Fruit fly (Drosophila melanogaster) whole organism, embryonic: Measurements from ENCODE around the gene Pif1.

Experiments
- Adf1 ChIP-seq: fragments of 200-800 bp; sonication (Bioruptor generic); IDR thresholded peaks from 2 replicates; pipeline ENCODE4 v1.3.6; 2022; ENCODE audit warnings: missing biosample characterization, missing genetic modification characterization
- Bgb ChIP-seq: fragments of 200-800 bp; sonication (Bioruptor generic); IDR thresholded peaks from 2 replicates; pipeline ENCODE4 v1.3.6; 2022; ENCODE audit warnings: missing biosample characterization, missing genetic modification characterization; ENCODE audit not compliant: partially characterized antibody
- CG10565 ChIP-seq: fragments of 200-800 bp; sonication (Bioruptor generic); optimal IDR thresholded peaks from 3 replicates; lab custom pipeline; 2016; ENCODE audit warnings: missing biosample characterization, mild to moderate bottlenecking, missing genetic modification characterization
- CG12219 ChIP-seq: fragments of 200-800 bp; sonication (Bioruptor generic); optimal IDR thresholded peaks from 3 replicates; lab custom pipeline; 2018; ENCODE audit warnings: missing biosample characterization, mild to moderate bottlenecking, missing genetic modification characterization
- CG13287 ChIP-seq: fragments of 200-800 bp; sonication (Bioruptor generic); IDR thresholded peaks from 2 replicates; pipeline ENCODE4 v1.3.6; 2022; ENCODE audit warnings: missing biosample characterization, missing genetic modification characterization; ENCODE audit not compliant: partially characterized antibody
- CG16815 ChIP-seq: fragments of 200-800 bp; sonication (Bioruptor generic); optimal IDR thresholded peaks from 3 replicates; lab custom pipeline; 2017; ENCODE audit warnings: missing biosample characterization, mild to moderate bottlenecking, missing genetic modification characterization
- CG17568 ChIP-seq: fragments of 200-800 bp; sonication (Bioruptor generic); optimal IDR thresholded peaks from 2 replicates; lab custom pipeline; 2018; ENCODE audit warnings: missing biosample characterization, mild to moderate bottlenecking, missing genetic modification characterization, moderate library complexity
- CG3163 ChIP-seq: fragments of 200-800 bp; sonication (Bioruptor generic); optimal IDR thresholded peaks from 3 replicates; lab custom pipeline; 2016; ENCODE audit warnings: missing biosample characterization, missing genetic modification characterization
- CG32532 ChIP-seq: fragments of 200-800 bp; sonication (Bioruptor generic); IDR thresholded peaks from 2 replicates; pipeline ENCODE4 v1.3.6; 2022; ENCODE audit warnings: missing biosample characterization, missing genetic modification characterization
- CG42726 ChIP-seq: fragments of 200-800 bp; sonication (Bioruptor generic); IDR thresholded peaks from 2 replicates; pipeline ENCODE4 v1.3.6; 2022; ENCODE audit warnings: missing biosample characterization, missing genetic modification characterization; ENCODE audit not compliant: partially characterized antibody
- CG4360 ChIP-seq: fragments of 200-800 bp; sonication (Bioruptor generic); IDR thresholded peaks from 2 replicates; pipeline ENCODE4 v1.3.6; 2022; ENCODE audit warnings: missing biosample characterization, missing genetic modification characterization
- CG5180 ChIP-seq: fragments of 200-800 bp; sonication (Bioruptor generic); optimal IDR thresholded peaks from 3 replicates; lab custom pipeline; 2017; ENCODE audit warnings: missing biosample characterization, missing genetic modification characterization, mild to moderate bottlenecking, moderate library complexity, missing genetic modification reagents
- CkIIα-i1 ChIP-seq: fragments of 200-800 bp; sonication (Bioruptor generic); IDR thresholded peaks from 2 replicates; pipeline ENCODE4 v1.3.6; 2022; ENCODE audit warnings: missing biosample characterization, missing genetic modification characterization
- Dbx ChIP-seq: fragments of 200-800 bp; sonication (Bioruptor generic); IDR thresholded peaks from 3 replicates; pipeline ENCODE4 v1.3.6; 2022; ENCODE audit warnings: missing biosample characterization, missing genetic modification characterization
- Deaf1 ChIP-seq: fragments of 200-800 bp; optimal IDR thresholded peaks from 3 replicates; lab custom pipeline; 2019; ENCODE audit warnings: missing biosample characterization, mild to moderate bottlenecking, missing genetic modification characterization, moderate library complexity
- Drgx ChIP-seq: fragments of 200-800 bp; sonication (Bioruptor generic); IDR thresholded peaks from 2 replicates; pipeline ENCODE4 v1.3.6; 2022; ENCODE audit warnings: missing biosample characterization, missing genetic modification characterization
- Eip74EF ChIP-seq, 2 experiments: fragments of 200-800 bp in 1 of 2; fragments of >200 bp in 1 of 2; sonication (Bioruptor generic) in 1 of 2; optimal IDR thresholded peaks; 2 replicates each; lab custom pipeline; 2017 to 2019; ENCODE audit warnings: missing biosample characterization in 2 of 2, missing genetic modification characterization in 2 of 2, mild to moderate bottlenecking in 1 of 2, moderate library complexity in 1 of 2
- Ets97D ChIP-seq: fragments of 200-800 bp; sonication (Bioruptor generic); optimal IDR thresholded peaks from 3 replicates; lab custom pipeline; 2016; ENCODE audit warnings: missing biosample characterization, missing genetic modification characterization
- HmgZ ChIP-seq: fragments of 200-800 bp; sonication (Bioruptor generic); optimal IDR thresholded peaks from 2 replicates; lab custom pipeline; 2018; ENCODE audit warnings: missing biosample characterization, mild to moderate bottlenecking, missing genetic modification characterization
- Jarid2 ChIP-seq: fragments of 200-800 bp; sonication (Bioruptor generic); optimal IDR thresholded peaks from 3 replicates; lab custom pipeline; 2017; ENCODE audit warnings: mild to moderate bottlenecking, missing biosample characterization, missing genetic modification reagents, missing genetic modification characterization
- Med ChIP-seq: fragments of 200-800 bp; sonication (Bioruptor generic); peaks from one replicate; lab custom pipeline; 2016; ENCODE audit warnings: missing biosample characterization, missing genetic modification characterization, mild to moderate bottlenecking, inconsistent platforms, moderate library complexity
- Taf1 ChIP-seq: fragments of 200-800 bp; sonication (Bioruptor generic); IDR thresholded peaks from 2 replicates; pipeline ENCODE4 v1.3.6; 2022; ENCODE audit warnings: missing biosample characterization, missing genetic modification characterization
- Trl ChIP-seq, 3 experiments: fragments of >200 bp in 2 of 3; fragments of 200-800 bp in 1 of 3; sonication (Bioruptor generic) in 1 of 3; optimal IDR thresholded peaks; 2 replicates in 1 of 3; 3 replicates in 2 of 3; lab custom pipeline; 2016 to 2017; ENCODE audit warnings: missing biosample characterization in 1 of 3, missing genetic modification characterization in 1 of 3
- amos ChIP-seq: fragments of 200-800 bp; sonication (Bioruptor generic); IDR thresholded peaks from 2 replicates; pipeline ENCODE4 v1.3.6; 2022; ENCODE audit warnings: missing biosample characterization, missing genetic modification characterization; ENCODE audit not compliant: partially characterized antibody
- aop ChIP-seq: fragments of 200-800 bp; sonication (Bioruptor generic); IDR thresholded peaks from 2 replicates; pipeline ENCODE4 v1.3.6; 2022; ENCODE audit warnings: missing biosample characterization, missing genetic modification characterization
- ap ChIP-seq: fragments of 200-800 bp; sonication (Bioruptor generic); IDR thresholded peaks from 2 replicates; pipeline ENCODE4 v1.3.6; 2022; ENCODE audit warnings: missing biosample characterization, missing genetic modification characterization
- bbx ChIP-seq: fragments of 200-800 bp; sonication (Bioruptor generic); IDR thresholded peaks from 2 replicates; pipeline ENCODE4 v1.3.6; 2022; ENCODE audit warnings: missing biosample characterization, missing genetic modification characterization; ENCODE audit not compliant: partially characterized antibody
- cg ChIP-seq: fragments of 200-800 bp; sonication (Bioruptor generic); optimal IDR thresholded peaks from 3 replicates; lab custom pipeline; 2019; ENCODE audit warnings: missing biosample characterization, mild to moderate bottlenecking, missing genetic modification characterization, moderate library complexity
- chinmo ChIP-seq: fragments of 200-800 bp; sonication (Bioruptor generic); IDR thresholded peaks from 4 replicates; pipeline ENCODE4 v1.3.6; 2022; ENCODE audit warnings: missing biosample characterization, missing genetic modification characterization; ENCODE audit not compliant: partially characterized antibody
- chm ChIP-seq: fragments of 200-800 bp; sonication (Bioruptor generic); IDR thresholded peaks from 2 replicates; pipeline ENCODE4 v1.3.6; 2022; ENCODE audit warnings: missing biosample characterization, missing genetic modification characterization
- ind ChIP-seq: fragments of 200-800 bp; sonication (Bioruptor generic); optimal IDR thresholded peaks from 3 replicates; lab custom pipeline; 2016; ENCODE audit warnings: missing biosample characterization, missing genetic modification characterization
- insv ChIP-seq, 2 experiments: fragments of 200-800 bp; sonication (Bioruptor generic); optimal IDR thresholded peaks; 3 replicates each; lab custom pipeline; 2016 to 2018; ENCODE audit warnings: missing biosample characterization in 2 of 2, missing genetic modification characterization in 2 of 2
- klu ChIP-seq: fragments of 200-800 bp; sonication (Bioruptor generic); IDR thresholded peaks from 2 replicates; pipeline ENCODE4 v1.3.6; 2022; ENCODE audit warnings: missing biosample characterization, missing genetic modification characterization
- kni ChIP-seq: fragments of 200-800 bp; sonication (Bioruptor generic); optimal IDR thresholded peaks from 3 replicates; lab custom pipeline; 2017; ENCODE audit warnings: mild to moderate bottlenecking, missing biosample characterization, missing genetic modification reagents, missing genetic modification characterization
- maf-S ChIP-seq: fragments of 200-800 bp; sonication (Bioruptor generic); optimal IDR thresholded peaks from 2 replicates; lab custom pipeline; 2016; ENCODE audit warnings: missing biosample characterization, missing genetic modification characterization
- nau ChIP-seq: fragments of 200-800 bp; sonication (Bioruptor generic); optimal IDR thresholded peaks from 3 replicates; lab custom pipeline; 2017; ENCODE audit warnings: missing biosample characterization, mild to moderate bottlenecking, missing genetic modification characterization, missing genetic modification reagents
- nerfin-1 ChIP-seq: fragments of 200-800 bp; sonication (Bioruptor generic); optimal IDR thresholded peaks from 3 replicates; lab custom pipeline; 2019; ENCODE audit warnings: missing biosample characterization, mild to moderate bottlenecking, missing genetic modification characterization, moderate library complexity
- onecut ChIP-seq: fragments of 200-800 bp; sonication (Bioruptor generic); IDR thresholded peaks from 2 replicates; pipeline ENCODE4 v1.3.6; 2022; ENCODE audit warnings: missing biosample characterization, missing genetic modification characterization
- p53 ChIP-seq: fragments of 200-800 bp; sonication (Bioruptor generic); optimal IDR thresholded peaks from 2 replicates; lab custom pipeline; 2016; ENCODE audit warnings: missing biosample characterization, missing genetic modification characterization
- sens ChIP-seq: fragments of 200-800 bp; sonication (Bioruptor generic); peaks from one replicate; lab custom pipeline; 2016; ENCODE audit warnings: missing biosample characterization, missing genetic modification characterization
- seq ChIP-seq: fragments of 200-800 bp; sonication (Bioruptor generic); IDR thresholded peaks from 2 replicates; pipeline ENCODE4 v1.3.6; 2022; ENCODE audit warnings: missing biosample characterization, missing genetic modification characterization
- sima ChIP-seq: fragments of 200-800 bp; sonication (Bioruptor generic); optimal IDR thresholded peaks from 2 replicates; lab custom pipeline; 2016; ENCODE audit warnings: missing biosample characterization, missing genetic modification characterization
- sqz ChIP-seq: fragments of 200-800 bp; sonication (Bioruptor generic); optimal IDR thresholded peaks from 3 replicates; lab custom pipeline; 2018; ENCODE audit warnings: missing biosample characterization, mild to moderate bottlenecking, missing genetic modification characterization
- sr ChIP-seq: fragments of 200-800 bp; sonication (Bioruptor generic); IDR thresholded peaks from 3 replicates; pipeline ENCODE4 v1.3.6; 2022; ENCODE audit warnings: missing biosample characterization, missing genetic modification characterization
- tap ChIP-seq: fragments of 200-800 bp; optimal IDR thresholded peaks from 3 replicates; lab custom pipeline; 2019; ENCODE audit warnings: missing biosample characterization, mild to moderate bottlenecking, missing genetic modification characterization, moderate library complexity
- tgo ChIP-seq: fragments of 200-800 bp; sonication (Bioruptor generic); IDR thresholded peaks from 3 replicates; pipeline ENCODE4 v1.3.6; 2022; ENCODE audit warnings: missing biosample characterization, missing genetic modification characterization
- ttk ChIP-seq: fragments of 200-800 bp; sonication (Bioruptor generic); IDR thresholded peaks from 2 replicates; pipeline ENCODE4 v2.1.2; 2022; ENCODE audit warnings: missing biosample characterization, missing genetic modification characterization
- vvl ChIP-seq: fragments of 200-800 bp; sonication (Bioruptor generic); IDR thresholded peaks from 2 replicates; pipeline ENCODE4 v1.3.6; 2022; ENCODE audit warnings: missing biosample characterization, missing genetic modification characterization
- zen2 ChIP-seq: fragments of 200-800 bp; sonication (Bioruptor generic); IDR thresholded peaks from 3 replicates; pipeline ENCODE4 v1.3.6; 2022; ENCODE audit warnings: missing biosample characterization, missing genetic modification characterization; ENCODE audit not compliant: partially characterized antibody

Gene Pif1

dm6 chr2L:3425947-3426346 is 43.9 kb downstream of the Pif1 start:
- TF ChIP-seq ind (GFP tag; lab: Kevin White, UChicago) = no peak
- TF ChIP-seq CG4360 (GFP tag; lab: Robert Waterston, UW) = no peak
- TF ChIP-seq sens (GFP tag; lab: Kevin White, UChicago) = peak; percentile 12
- no peak for TF ChIP-seq bbx (GFP tag; lab: Robert Waterston, UW)
- no peak for TF ChIP-seq p53 (GFP tag; lab: Kevin White, UChicago)
- peak; percentile 26; the same call in 1 of the 2 replicates for TF ChIP-seq ttk (GFP tag; lab: Robert Waterston, UW)
- TF ChIP-seq tap = no peak
- TF ChIP-seq Ets97D (GFP tag; lab: Kevin White, UChicago) = no peak
- peak; percentile 71; the same call in 1 of the 2 replicates for TF ChIP-seq seq (GFP tag; lab: Robert Waterston, UW)
- TF ChIP-seq Trl (optimal IDR thresholded peaks at IDR 0.05; lab: Kevin White, UChicago) = peak; percentile 75 to 77
- no peak for TF ChIP-seq Trl (GFP tag; optimal IDR thresholded peaks at IDR 0.05; lab: Kevin White, UChicago)
- peak; percentile 29 for TF ChIP-seq cg (GFP tag; lab: Kevin White, UChicago)
- TF ChIP-seq nerfin-1 (tag; lab: Kevin White, UChicago) = peak; percentile 30
- TF ChIP-seq HmgZ (tag; lab: Kevin White, UChicago) = no peak
- peak; percentile 80 for TF ChIP-seq CG3163 (GFP tag; lab: Kevin White, UChicago)
- no peak for TF ChIP-seq sima (GFP tag; lab: Kevin White, UChicago)
- no peak for TF ChIP-seq amos (GFP tag; lab: Robert Waterston, UW)
- TF ChIP-seq maf-S = no peak
- no peak for TF ChIP-seq Taf1 (GFP tag; lab: Robert Waterston, UW)
- TF ChIP-seq klu = no peak
- no peak for TF ChIP-seq Bgb (GFP tag; lab: Robert Waterston, UW)
- no peak for TF ChIP-seq CG32532

DNA sequence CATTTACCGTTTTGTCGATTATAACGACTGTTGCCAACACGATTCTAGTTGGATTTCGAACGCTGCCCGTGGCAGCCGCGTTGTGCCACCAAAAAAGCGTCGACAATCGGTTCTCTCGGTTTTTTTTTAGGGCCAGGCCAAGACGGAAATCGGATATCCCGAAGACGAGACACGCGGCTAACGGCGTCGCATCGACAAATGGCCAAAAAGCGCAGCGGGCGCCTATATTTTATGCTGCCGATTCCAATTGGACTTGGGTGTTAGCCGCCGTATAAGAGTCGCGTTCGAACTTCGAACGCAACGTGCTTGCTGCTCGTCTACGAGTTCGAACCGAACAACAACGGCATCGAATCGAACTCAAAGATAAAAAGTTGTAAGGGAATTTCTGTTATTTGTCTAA is 47.1 kb downstream of the Pif1 start:
- peak in 1 of 2 experiments; percentile 87 for TF ChIP-seq insv (GFP tag; optimal IDR thresholded peaks at IDR 0.05; lab: Kevin White, UChicago)
- no peak for TF ChIP-seq CG10565 (GFP tag; lab: Kevin White, UChicago)
- peak; percentile 98 for TF ChIP-seq CG5180 (GFP tag; lab: Kevin White, UChicago)
- 0 out of 2 replicates have a peak, but pooled peaks have one; percentile 10 for TF ChIP-seq CG42726 (GFP tag; lab: Robert Waterston, UW)
- TF ChIP-seq ap (GFP tag; lab: Robert Waterston, UW) = no peak
- TF ChIP-seq CG17568 (GFP tag; lab: Kevin White, UChicago) = peak; percentile 26
- TF ChIP-seq Jarid2 (GFP tag; lab: Kevin White, UChicago) = peak; percentile 78
- peak; percentile 19 for TF ChIP-seq kni
- peak; percentile 42 for TF ChIP-seq Deaf1 (tag; lab: Kevin White, UChicago)
- TF ChIP-seq sr (GFP tag; lab: Robert Waterston, UW) = 0 out of 3 replicates have a peak, but pooled peaks have one; percentile 17
- peak; percentile 49; the same call in 1 of the 2 replicates for TF ChIP-seq Adf1
- peak; percentile 85; the same call in 2 of the 4 replicates for TF ChIP-seq chinmo (GFP tag; lab: Robert Waterston, UW)
- no peak for TF ChIP-seq CG16815
- TF ChIP-seq vvl (GFP tag; lab: Robert Waterston, UW) = peak; percentile 49; the same call in 1 of the 2 replicates
- TF ChIP-seq sqz (GFP tag; lab: Kevin White, UChicago) = peak; percentile 17
- TF ChIP-seq Med (GFP tag; lab: Kevin White, UChicago) = peak; percentile 63
- peak; percentile 43; the same call in 1 of the 2 replicates for TF ChIP-seq chm (GFP tag; lab: Robert Waterston, UW)
- TF ChIP-seq CG13287 (GFP tag; lab: Robert Waterston, UW) = peak; percentile 28; the same call in 1 of the 2 replicates
- no peak for TF ChIP-seq Drgx (GFP tag; lab: Robert Waterston, UW)
- peak in 1 of 2 experiments; percentile 26 for TF ChIP-seq Eip74EF (GFP tag; optimal IDR thresholded peaks at IDR 0.05; lab: Kevin White, UChicago)
- TF ChIP-seq nau (GFP tag; lab: Kevin White, UChicago) = peak; percentile 4
- 0 out of 3 replicates have a peak, but pooled peaks have one; percentile 29 for TF ChIP-seq Dbx (GFP tag; lab: Robert Waterston, UW)
- TF ChIP-seq CG12219 (GFP tag; lab: Kevin White, UChicago) = no peak
- TF ChIP-seq onecut (GFP tag; lab: Robert Waterston, UW) = 0 out of 2 replicates have a peak, but pooled peaks have one; percentile 19
- TF ChIP-seq aop (GFP tag; lab: Robert Waterston, UW) = 0 out of 2 replicates have a peak, but pooled peaks have one; percentile 25
- TF ChIP-seq CkIIα-i1 (GFP tag; lab: Robert Waterston, UW) = no peak
- 0 out of 3 replicates have a peak, but pooled peaks have one; percentile 25 for TF ChIP-seq zen2
- no peak for TF ChIP-seq tgo (GFP tag; lab: Robert Waterston, UW)
- TF ChIP-seq HmgZ (tag; lab: Kevin White, UChicago) = no peak
